Worm (Caenorhabditis elegans) whole organism, young adult: ENCODE measurements around the gene ubh-2.
A peak's percentile ranks its signal among the peaks of the same experiment; 100 is the strongest.

Experiments
- C17E4.6 ChIP-seq: fragments of 200-800 bp; sonication (Bioruptor generic); IDR thresholded peaks from 2 replicates; pipeline ENCODE4 v1.3.6; 2022; ENCODE audit warnings: missing genetic modification reagents, missing genetic modification characterization, missing compliant biosample characterization
- D2030.7 ChIP-seq: fragments of 200-800 bp; sonication (Bioruptor generic); IDR thresholded peaks from 2 replicates; pipeline ENCODE4 v1.3.6; 2022; ENCODE audit warnings: missing genetic modification reagents, missing genetic modification characterization, missing compliant biosample characterization
- F23B12.7 ChIP-seq: sonication (generic microtip); optimal IDR thresholded peaks from 2 replicates; lab custom pipeline; 2017; ENCODE audit warnings: missing genetic modification characterization, mild to moderate bottlenecking, missing compliant biosample characterization, antibody characterized with exemption, moderate library complexity; ENCODE audit not compliant: insufficient read depth
- F33H1.4 ChIP-seq: fragments of 200-800 bp; sonication (Bioruptor generic); IDR thresholded peaks from 2 replicates; pipeline ENCODE4 v1.3.6; 2022; ENCODE audit warnings: missing genetic modification reagents, missing genetic modification characterization, missing compliant biosample characterization
- F39B2.1 ChIP-seq: fragments of 200-800 bp; sonication (Bioruptor generic); IDR thresholded peaks from 2 replicates; pipeline ENCODE4 v1.3.6; 2022; ENCODE audit warnings: missing genetic modification reagents, missing genetic modification characterization, missing compliant biosample characterization
- K11D2.4 ChIP-seq: fragments of 200-800 bp; sonication (Bioruptor generic); IDR thresholded peaks from 2 replicates; pipeline ENCODE4 v1.3.6; 2022; ENCODE audit warnings: missing genetic modification reagents, missing genetic modification characterization, missing compliant biosample characterization
- T07F8.4 ChIP-seq: sonication (generic microtip); optimal IDR thresholded peaks from 2 replicates; lab custom pipeline; 2016; ENCODE audit warnings: mild to moderate bottlenecking, missing genetic modification characterization, moderate library complexity, missing compliant biosample characterization
- T26A5.8 ChIP-seq: sonication (generic microtip); optimal IDR thresholded peaks from 2 replicates; lab custom pipeline; 2016; ENCODE audit warnings: missing genetic modification characterization, missing compliant biosample characterization
- Y67H2A.10 ChIP-seq: fragments of 200-800 bp; sonication (Bioruptor generic); conservative IDR thresholded peaks from 2 replicates; pipeline ENCODE4 v1.3.6; 2022; ENCODE audit warnings: missing genetic modification reagents, missing genetic modification characterization, missing compliant biosample characterization
- Y79H2A.3 ChIP-seq: fragments of 200-800 bp; sonication (Bioruptor generic); conservative IDR thresholded peaks from 2 replicates; pipeline ENCODE4 v1.3.6; 2022; ENCODE audit warnings: missing genetic modification reagents, missing genetic modification characterization, missing compliant biosample characterization
- attf-3 ChIP-seq: fragments of 200-800 bp; sonication (Bioruptor generic); conservative IDR thresholded peaks from 2 replicates; pipeline ENCODE4 v1.3.6; 2022; ENCODE audit warnings: missing genetic modification reagents, missing genetic modification characterization, missing compliant biosample characterization
- attf-6 ChIP-seq: fragments of 200-800 bp; sonication (Bioruptor generic); IDR thresholded peaks from 2 replicates; pipeline ENCODE4 v1.3.6; 2022; ENCODE audit warnings: missing genetic modification reagents, missing genetic modification characterization, missing compliant biosample characterization
- bed-1 ChIP-seq: fragments of 200-800 bp; sonication (Bioruptor generic); IDR thresholded peaks from 2 replicates; pipeline ENCODE4 v1.3.6; 2022; ENCODE audit warnings: missing genetic modification reagents, missing genetic modification characterization, missing compliant biosample characterization
- ccch-3 ChIP-seq: fragments of 200-800 bp; sonication (Bioruptor generic); optimal IDR thresholded peaks from 2 replicates; lab custom pipeline; 2018; ENCODE audit warnings: mild to moderate bottlenecking, missing genetic modification characterization, missing compliant biosample characterization
- cebp-1 ChIP-seq, 2 experiments: fragments of 200-800 bp in 1 of 2; sonication (Bioruptor generic) in 1 of 2; sonication (generic microtip) in 1 of 2; IDR thresholded peaks in 1 of 2; optimal IDR thresholded peaks in 1 of 2; 2 replicates each; pipeline versions ENCODE4 v1.3.6 to Lab custom; 2017 to 2022; ENCODE audit warnings: missing compliant biosample characterization in 2 of 2, missing genetic modification characterization in 2 of 2, mild to moderate bottlenecking in 1 of 2, missing genetic modification reagents in 1 of 2, moderate library complexity in 1 of 2
- ceh-100 ChIP-seq: fragments of 200-800 bp; sonication (Bioruptor generic); IDR thresholded peaks from 2 replicates; pipeline ENCODE4 v1.3.6; 2022; ENCODE audit warnings: missing genetic modification reagents, missing genetic modification characterization, missing compliant biosample characterization
- ceh-27 ChIP-seq: fragments of 200-800 bp; sonication (Bioruptor generic); optimal IDR thresholded peaks from 2 replicates; lab custom pipeline; 2018; ENCODE audit warnings: mild to moderate bottlenecking, missing genetic modification characterization, moderate library complexity, missing compliant biosample characterization
- chd-7 ChIP-seq: sonication (generic microtip); optimal IDR thresholded peaks from 2 replicates; lab custom pipeline; 2016; ENCODE audit warnings: mild to moderate bottlenecking, missing genetic modification characterization, moderate library complexity, missing compliant biosample characterization
- die-1 ChIP-seq: sonication (generic microtip); optimal IDR thresholded peaks from 2 replicates; lab custom pipeline; 2016; ENCODE audit warnings: missing genotype, mild to moderate bottlenecking, missing genetic modification characterization, missing compliant biosample characterization
- dpff-1 ChIP-seq: sonication (generic microtip); optimal IDR thresholded peaks from 2 replicates; lab custom pipeline; 2017; ENCODE audit warnings: mild to moderate bottlenecking, missing genetic modification characterization, missing compliant biosample characterization
- efl-1 ChIP-seq: fragments of 150-350 bp; optimal IDR thresholded peaks from 2 replicates; lab custom pipeline; 2014; ENCODE audit warnings: missing biosample characterization, missing genetic modification reagents, missing genetic modification characterization
- egl-18 ChIP-seq: fragments of 200-800 bp; sonication (Bioruptor generic); IDR thresholded peaks from 2 replicates; pipeline ENCODE4 v1.3.6; 2022; ENCODE audit warnings: missing genetic modification reagents, missing genetic modification characterization, missing compliant biosample characterization
- egrh-3 ChIP-seq: fragments of 200-800 bp; sonication (Bioruptor generic); IDR thresholded peaks from 2 replicates; pipeline ENCODE4 v1.3.6; 2022; ENCODE audit warnings: missing genetic modification reagents, missing genetic modification characterization, missing compliant biosample characterization
- ets-4 ChIP-seq: fragments of 200-800 bp; sonication (Bioruptor generic); optimal IDR thresholded peaks from 2 replicates; lab custom pipeline; 2018; ENCODE audit warnings: mild to moderate bottlenecking, missing genetic modification characterization, missing compliant biosample characterization
- fkh-3 ChIP-seq: sonication (generic microtip); optimal IDR thresholded peaks from 2 replicates; lab custom pipeline; 2016; ENCODE audit warnings: mild to moderate bottlenecking, missing genetic modification characterization, missing compliant biosample characterization
- gei-17 ChIP-seq: fragments of 200-800 bp; sonication (Bioruptor generic); optimal IDR thresholded peaks from 2 replicates; lab custom pipeline; 2018; ENCODE audit warnings: mild to moderate bottlenecking, missing genetic modification characterization, missing compliant biosample characterization
- hmg-1.2 ChIP-seq: fragments of 200-800 bp; sonication (Bioruptor generic); IDR thresholded peaks from 2 replicates; pipeline ENCODE4 v1.3.6; 2022; ENCODE audit warnings: missing genetic modification reagents, missing genetic modification characterization, missing compliant biosample characterization
- hmg-20 ChIP-seq: fragments of 200-800 bp; sonication (Bioruptor generic); IDR thresholded peaks from 2 replicates; pipeline ENCODE4 v1.3.6; 2022; ENCODE audit warnings: missing genetic modification reagents, missing genetic modification characterization, missing compliant biosample characterization
- let-526 ChIP-seq: fragments of 200-800 bp; sonication (Bioruptor generic); IDR thresholded peaks from 2 replicates; pipeline ENCODE4 v1.3.6; 2022; ENCODE audit warnings: missing genetic modification reagents, missing genetic modification characterization, missing compliant biosample characterization
- madf-6 ChIP-seq: fragments of 200-800 bp; sonication (Bioruptor generic); IDR thresholded peaks from 2 replicates; pipeline ENCODE4 v1.3.6; 2022; ENCODE audit warnings: missing genetic modification reagents, missing genetic modification characterization, missing compliant biosample characterization
- mel-28 ChIP-seq: sonication (generic microtip); optimal IDR thresholded peaks from 2 replicates; lab custom pipeline; 2016; ENCODE audit warnings: borderline replicate concordance, mild to moderate bottlenecking, missing genetic modification characterization, missing compliant biosample characterization
- nfyb-1 ChIP-seq: fragments of 200-800 bp; sonication (Bioruptor generic); IDR thresholded peaks from 2 replicates; pipeline ENCODE4 v1.3.6; 2022; ENCODE audit warnings: missing genetic modification reagents, missing genetic modification characterization, missing compliant biosample characterization
- nhr-80 ChIP-seq: sonication (generic microtip); optimal IDR thresholded peaks from 2 replicates; lab custom pipeline; 2016; ENCODE audit warnings: missing genetic modification characterization, missing compliant biosample characterization
- nhr-90 ChIP-seq: sonication (generic microtip); optimal IDR thresholded peaks from 2 replicates; lab custom pipeline; 2016; ENCODE audit warnings: missing genotype, mild to moderate bottlenecking, missing genetic modification characterization, missing compliant biosample characterization
- rcor-1 ChIP-seq: fragments of 200-800 bp; sonication (Bioruptor generic); IDR thresholded peaks from 2 replicates; pipeline ENCODE4 v1.3.6; 2022; ENCODE audit warnings: missing genetic modification reagents, missing genetic modification characterization, missing compliant biosample characterization
- snpc-1.1 ChIP-seq: sonication (generic microtip); optimal IDR thresholded peaks from 2 replicates; lab custom pipeline; 2017; ENCODE audit warnings: missing genetic modification characterization, mild to moderate bottlenecking, missing compliant biosample characterization, antibody characterized with exemption, moderate library complexity, missing genotype, missing genetic modification reagents; ENCODE audit not compliant: insufficient read depth
- tbx-9 ChIP-seq: sonication (generic microtip); optimal IDR thresholded peaks from 2 replicates; lab custom pipeline; 2016; ENCODE audit warnings: borderline replicate concordance, missing genetic modification characterization, inconsistent platforms, missing compliant biosample characterization
- tlf-1 ChIP-seq: fragments of 200-800 bp; sonication (Bioruptor generic); optimal IDR thresholded peaks from 2 replicates; lab custom pipeline; 2018; ENCODE audit warnings: mild to moderate bottlenecking, missing genetic modification characterization, missing compliant biosample characterization
- ztf-18 ChIP-seq: sonication (generic microtip); optimal IDR thresholded peaks from 2 replicates; lab custom pipeline; 2016; ENCODE audit warnings: missing genotype, mild to moderate bottlenecking, missing genetic modification characterization, missing compliant biosample characterization
- ztf-22 ChIP-seq: fragments of 200-800 bp; sonication (Bioruptor generic); optimal IDR thresholded peaks from 2 replicates; lab custom pipeline; 2018; ENCODE audit warnings: mild to moderate bottlenecking, missing genetic modification characterization, moderate library complexity, missing compliant biosample characterization
- ztf-25 ChIP-seq: fragments of 200-800 bp; sonication (Bioruptor generic); IDR thresholded peaks from 2 replicates; pipeline ENCODE4 v1.3.6; 2022; ENCODE audit warnings: missing genetic modification reagents, missing genetic modification characterization, missing compliant biosample characterization
- ztf-3 ChIP-seq: fragments of 200-800 bp; sonication (Bioruptor generic); optimal IDR thresholded peaks from 2 replicates; lab custom pipeline; 2018; ENCODE audit warnings: mild to moderate bottlenecking, missing genetic modification characterization, missing compliant biosample characterization

Gene ubh-2

ce11 chrV:6549148-6549547, 39.5 kb upstream of the ubh-2 start, which contains the start of gene K04A8.20:
TSS of gene K04A8.20 (plus strand) at chrV:6549448.
- TF ChIP-seq cebp-1 (GFP tag; IDR thresholded peaks at IDR 0.05; lab: Robert Waterston, UW) (no peak), cebp-1 (tag; optimal IDR thresholded peaks at IDR 0.05; lab: Kevin White, UChicago) (no peak), T07F8.4 (tag; lab: Kevin White, UChicago) (no peak), Y67H2A.10 (GFP tag; lab: Robert Waterston, UW) (no peak), D2030.7 (no peak), egrh-3 (GFP tag; lab: Robert Waterston, UW) (no peak), madf-6 (GFP tag; lab: Robert Waterston, UW) (no peak), nfyb-1 (no peak), F33H1.4 (GFP tag; lab: Robert Waterston, UW) (no peak), egl-18 (no peak), ceh-27 (GFP tag; lab: Kevin White, UChicago) (no peak), F23B12.7 (tag; lab: Kevin White, UChicago) (no peak), efl-1 (no peak), die-1 (tag; lab: Kevin White, UChicago) (no peak), F39B2.1 (GFP tag; lab: Robert Waterston, UW) (no peak), tbx-9 (tag; lab: Kevin White, UChicago) (no peak), ceh-100 (GFP tag; lab: Robert Waterston, UW) (no peak), ztf-22 (GFP tag; lab: Kevin White, UChicago) (no peak), tlf-1 (GFP tag; lab: Kevin White, UChicago) (no peak)

- TF ChIP-seq snpc-1.1 (tag; lab: Kevin White, UChicago) = no peak
- TF ChIP-seq hmg-20 (GFP tag; lab: Robert Waterston, UW) = no peak
- TF ChIP-seq mel-28 = no peak
- no peak for TF ChIP-seq ztf-25 (GFP tag; lab: Robert Waterston, UW)
- no peak for TF ChIP-seq nhr-90 (tag; lab: Kevin White, UChicago)
- TF ChIP-seq gei-17 (GFP tag; lab: Kevin White, UChicago) = no peak
Measured at ce11 chrV:6548309-6548708, 38.7 kb upstream of the ubh-2 start.

DNA sequence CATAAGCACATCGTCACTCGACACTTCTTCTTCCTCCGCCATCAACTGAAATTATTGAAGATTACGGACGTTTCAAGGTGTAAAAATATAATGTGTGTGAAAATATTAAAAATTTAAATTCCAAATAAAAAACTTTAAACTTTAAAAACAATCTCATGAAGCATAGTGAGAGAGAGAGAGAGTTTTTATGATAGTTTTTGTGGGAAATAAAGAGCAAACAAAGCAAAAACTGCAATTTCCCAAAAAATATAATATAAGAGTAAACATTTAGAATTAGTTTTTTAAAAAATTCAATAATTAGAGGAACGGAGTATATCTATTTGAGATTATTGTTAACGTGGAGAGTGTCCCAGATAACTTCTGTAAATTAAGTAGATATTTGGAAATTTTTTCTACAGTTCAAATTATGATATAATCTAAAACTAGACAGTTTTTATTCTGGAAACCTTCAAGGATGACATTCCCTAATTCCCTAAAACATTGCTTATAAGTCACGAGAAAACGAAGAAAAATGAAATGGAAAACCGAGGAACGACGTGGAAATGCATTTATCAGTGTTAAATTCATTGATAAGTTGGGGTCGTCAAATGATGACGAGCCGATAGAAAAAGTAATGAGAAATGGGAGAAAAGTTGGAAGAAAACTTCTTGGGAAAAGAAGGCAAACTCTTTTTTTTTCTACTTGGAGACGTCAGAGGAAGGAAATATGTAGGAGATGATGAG, 37.0 kb upstream of the ubh-2 start, which contains the start of gene dre-1:
Gene dre-1, minus strand, starts transcription at position 51 of the 722 bp plus-strand sequence.
- TF ChIP-seq nhr-80 (tag; lab: Kevin White, UChicago) (peak; percentile 48), bed-1 (GFP tag; lab: Robert Waterston, UW) (no peak)

ce11 chrV:6544999-6545398, 35.4 kb upstream of the ubh-2 start:
- no peak for TF ChIP-seq attf-3 (GFP tag; lab: Robert Waterston, UW)
- TF ChIP-seq attf-6 (GFP tag; lab: Robert Waterston, UW) = no peak
- TF ChIP-seq let-526 = no peak
- TF ChIP-seq ets-4 (GFP tag; lab: Kevin White, UChicago) = no peak
- TF ChIP-seq rcor-1 = no peak
- TF ChIP-seq T07F8.4 (tag; lab: Kevin White, UChicago) = no peak
- no peak for TF ChIP-seq C17E4.6 (GFP tag; lab: Robert Waterston, UW)
- TF ChIP-seq fkh-3 = no peak
- TF ChIP-seq dpff-1 = no peak
- TF ChIP-seq F23B12.7 (tag; lab: Kevin White, UChicago) = no peak
- no peak for TF ChIP-seq D2030.7
- no peak for TF ChIP-seq ztf-3 (GFP tag; lab: Kevin White, UChicago)
- TF ChIP-seq chd-7 = no peak
- TF ChIP-seq F39B2.1 (GFP tag; lab: Robert Waterston, UW) = no peak
- no peak for TF ChIP-seq Y79H2A.3 (GFP tag; lab: Robert Waterston, UW)
- TF ChIP-seq T26A5.8 (tag; lab: Kevin White, UChicago) = no peak
- no peak for TF ChIP-seq hmg-1.2 (GFP tag; lab: Robert Waterston, UW)
- TF ChIP-seq ccch-3 (GFP tag; lab: Kevin White, UChicago) = no peak
- no peak for TF ChIP-seq K11D2.4 (GFP tag; lab: Robert Waterston, UW)
- no peak for TF ChIP-seq ztf-18 (tag; lab: Kevin White, UChicago)
